Worm (Caenorhabditis elegans) whole organism, young adult: Measurements from ENCODE around the gene srz-54.
A peak's percentile ranks its signal among the peaks of the same experiment; 100 is the strongest.

Experiments
- B0035.1 ChIP-seq: sonication (generic microtip); optimal IDR thresholded peaks from 2 replicates; lab custom pipeline; 2016; ENCODE audit warnings: missing genetic modification characterization, mild to moderate bottlenecking, missing compliant biosample characterization, missing genotype, missing genetic modification reagents
- D2030.7 ChIP-seq: fragments of 200-800 bp; sonication (Bioruptor generic); IDR thresholded peaks from 2 replicates; pipeline ENCODE4 v1.3.6; 2022; ENCODE audit warnings: missing genetic modification reagents, missing genetic modification characterization, missing compliant biosample characterization
- Y56A3A.18 ChIP-seq: fragments of 200-800 bp; sonication (Bioruptor generic); IDR thresholded peaks from 2 replicates; pipeline ENCODE4 v1.3.6; 2022; ENCODE audit warnings: missing genetic modification reagents, missing genetic modification characterization, missing compliant biosample characterization
- ZK185.1 ChIP-seq: sonication (generic microtip); optimal IDR thresholded peaks from 2 replicates; lab custom pipeline; 2016; ENCODE audit warnings: mild to moderate bottlenecking, missing genetic modification characterization, missing compliant biosample characterization; ENCODE audit not compliant: poor library complexity, severe bottlenecking
- akir-1 ChIP-seq: fragments of 200-800 bp; sonication (Bioruptor generic); optimal IDR thresholded peaks from 2 replicates; lab custom pipeline; 2018; ENCODE audit warnings: mild to moderate bottlenecking, missing genetic modification characterization, moderate library complexity, missing compliant biosample characterization
- athp-1 ChIP-seq: sonication (generic microtip); optimal IDR thresholded peaks from 2 replicates; lab custom pipeline; 2017; ENCODE audit warnings: mild to moderate bottlenecking, missing genetic modification characterization, missing compliant biosample characterization
- attf-3 ChIP-seq: fragments of 200-800 bp; sonication (Bioruptor generic); conservative IDR thresholded peaks from 2 replicates; pipeline ENCODE4 v1.3.6; 2022; ENCODE audit warnings: missing genetic modification reagents, missing genetic modification characterization, missing compliant biosample characterization
- cebp-1 ChIP-seq, 2 experiments: fragments of 200-800 bp in 1 of 2; sonication (Bioruptor generic) in 1 of 2; sonication (generic microtip) in 1 of 2; IDR thresholded peaks in 1 of 2; optimal IDR thresholded peaks in 1 of 2; 2 replicates each; pipeline versions ENCODE4 v1.3.6 to Lab custom; 2017 to 2022; ENCODE audit warnings: missing compliant biosample characterization in 2 of 2, missing genetic modification characterization in 2 of 2, mild to moderate bottlenecking in 1 of 2, missing genetic modification reagents in 1 of 2, moderate library complexity in 1 of 2
- ceh-100 ChIP-seq: fragments of 200-800 bp; sonication (Bioruptor generic); IDR thresholded peaks from 2 replicates; pipeline ENCODE4 v1.3.6; 2022; ENCODE audit warnings: missing genetic modification reagents, missing genetic modification characterization, missing compliant biosample characterization
- ceh-27 ChIP-seq: fragments of 200-800 bp; sonication (Bioruptor generic); optimal IDR thresholded peaks from 2 replicates; lab custom pipeline; 2018; ENCODE audit warnings: mild to moderate bottlenecking, missing genetic modification characterization, moderate library complexity, missing compliant biosample characterization
- ceh-58 ChIP-seq: fragments of 200-800 bp; sonication (Bioruptor generic); IDR thresholded peaks from 2 replicates; pipeline ENCODE4 v1.3.6; 2022; ENCODE audit warnings: missing genetic modification characterization, missing compliant biosample characterization
- ceh-91 ChIP-seq: fragments of 200-800 bp; sonication (Bioruptor generic); IDR thresholded peaks from 2 replicates; pipeline ENCODE4 v1.3.6; 2022; ENCODE audit warnings: missing genetic modification reagents, missing genetic modification characterization, missing compliant biosample characterization
- dox-1 ChIP-seq: fragments of 200-800 bp; sonication (Bioruptor generic); IDR thresholded peaks from 2 replicates; pipeline ENCODE4 v1.3.6; 2022; ENCODE audit warnings: missing genetic modification reagents, missing genetic modification characterization, missing compliant biosample characterization
- fkh-3 ChIP-seq: sonication (generic microtip); optimal IDR thresholded peaks from 2 replicates; lab custom pipeline; 2016; ENCODE audit warnings: mild to moderate bottlenecking, missing genetic modification characterization, missing compliant biosample characterization
- hlh-26 ChIP-seq: fragments of 200-800 bp; sonication (Bioruptor generic); conservative IDR thresholded peaks from 2 replicates; pipeline ENCODE4 v1.3.6; 2022; ENCODE audit warnings: missing genetic modification reagents, missing genetic modification characterization, missing compliant biosample characterization
- hrde-1 ChIP-seq: sonication (generic microtip); optimal IDR thresholded peaks from 2 replicates; lab custom pipeline; 2016; ENCODE audit warnings: missing genetic modification characterization, mild to moderate bottlenecking, missing compliant biosample characterization, moderate library complexity, missing genotype, missing genetic modification reagents, borderline replicate concordance
- lag-1 ChIP-seq: fragments of 200-800 bp; sonication (Bioruptor generic); IDR thresholded peaks from 2 replicates; pipeline ENCODE4 v1.3.6; 2022; ENCODE audit warnings: missing genetic modification reagents, missing genetic modification characterization, missing compliant biosample characterization
- lin-35 ChIP-seq, 3 experiments: fragments of 150-350 bp in 2 of 3; sonication (generic microtip) in 1 of 3; optimal IDR thresholded peaks; 2 replicates each; lab custom pipeline; 2014 to 2018; ENCODE audit warnings: missing biosample characterization in 3 of 3, missing genetic modification characterization in 3 of 3, missing genetic modification reagents in 3 of 3
- lsl-1 ChIP-seq: fragments of 200-800 bp; sonication (Bioruptor generic); optimal IDR thresholded peaks from 2 replicates; lab custom pipeline; 2018; ENCODE audit warnings: mild to moderate bottlenecking, missing genetic modification characterization, moderate library complexity, missing compliant biosample characterization
- madf-10 ChIP-seq: sonication (generic microtip); optimal IDR thresholded peaks from 2 replicates; lab custom pipeline; 2016; ENCODE audit warnings: mild to moderate bottlenecking, missing genetic modification characterization, missing compliant biosample characterization
- madf-3 ChIP-seq: fragments of 200-800 bp; sonication (Bioruptor generic); IDR thresholded peaks from 2 replicates; pipeline ENCODE4 v1.3.6; 2022; ENCODE audit warnings: missing genetic modification reagents, missing genetic modification characterization, missing compliant biosample characterization
- madf-6 ChIP-seq: fragments of 200-800 bp; sonication (Bioruptor generic); IDR thresholded peaks from 2 replicates; pipeline ENCODE4 v1.3.6; 2022; ENCODE audit warnings: missing genetic modification reagents, missing genetic modification characterization, missing compliant biosample characterization
- mcd-1 ChIP-seq: fragments of 200-800 bp; sonication (Bioruptor generic); IDR thresholded peaks from 2 replicates; pipeline ENCODE4 v1.3.6; 2022; ENCODE audit warnings: missing genetic modification reagents, missing genetic modification characterization, missing compliant biosample characterization
- mes-4 ChIP-seq: sonication (generic microtip); optimal IDR thresholded peaks from 2 replicates; lab custom pipeline; 2016; ENCODE audit warnings: missing genotype, missing genetic modification characterization, missing compliant biosample characterization
- nfya-1 ChIP-seq: sonication (generic microtip); optimal IDR thresholded peaks from 2 replicates; lab custom pipeline; 2017; ENCODE audit warnings: antibody characterized with exemption, missing compliant biosample characterization, missing genetic modification characterization, borderline replicate concordance; ENCODE audit not compliant: insufficient read depth
- nfya-2 ChIP-seq: fragments of 200-800 bp; sonication (Bioruptor generic); IDR thresholded peaks from 2 replicates; pipeline ENCODE4 v1.3.6; 2022; ENCODE audit warnings: missing genetic modification reagents, missing genetic modification characterization, missing compliant biosample characterization
- nhr-90 ChIP-seq: sonication (generic microtip); optimal IDR thresholded peaks from 2 replicates; lab custom pipeline; 2016; ENCODE audit warnings: missing genotype, mild to moderate bottlenecking, missing genetic modification characterization, missing compliant biosample characterization
- rpc-1 ChIP-seq, 2 experiments: fragments of 150-350 bp in 1 of 2; sonication (generic microtip) in 1 of 2; optimal IDR thresholded peaks; 2 replicates each; lab custom pipeline; 2014 to 2018; ENCODE audit warnings: missing biosample characterization in 1 of 2, missing genetic modification characterization in 1 of 2, missing genetic modification reagents in 1 of 2, missing genotype in 1 of 2
- snpc-1.1 ChIP-seq: sonication (generic microtip); optimal IDR thresholded peaks from 2 replicates; lab custom pipeline; 2017; ENCODE audit warnings: missing genetic modification characterization, mild to moderate bottlenecking, missing compliant biosample characterization, antibody characterized with exemption, moderate library complexity, missing genotype, missing genetic modification reagents; ENCODE audit not compliant: insufficient read depth
- snpc-1.3 ChIP-seq: sonication (generic microtip); optimal IDR thresholded peaks from 2 replicates; lab custom pipeline; 2017; ENCODE audit warnings: missing genetic modification characterization, mild to moderate bottlenecking, missing compliant biosample characterization, antibody characterized with exemption, moderate library complexity, missing genotype, missing genetic modification reagents; ENCODE audit not compliant: insufficient read depth
- tbx-9 ChIP-seq: sonication (generic microtip); optimal IDR thresholded peaks from 2 replicates; lab custom pipeline; 2016; ENCODE audit warnings: borderline replicate concordance, missing genetic modification characterization, inconsistent platforms, missing compliant biosample characterization
- zfh-2 ChIP-seq: fragments of 200-800 bp; sonication (Bioruptor generic); conservative IDR thresholded peaks from 2 replicates; pipeline ENCODE4 v1.3.6; 2022; ENCODE audit warnings: missing genetic modification reagents, missing genetic modification characterization, missing compliant biosample characterization
- ztf-18 ChIP-seq: sonication (generic microtip); optimal IDR thresholded peaks from 2 replicates; lab custom pipeline; 2016; ENCODE audit warnings: missing genotype, mild to moderate bottlenecking, missing genetic modification characterization, missing compliant biosample characterization
- ztf-25 ChIP-seq: fragments of 200-800 bp; sonication (Bioruptor generic); IDR thresholded peaks from 2 replicates; pipeline ENCODE4 v1.3.6; 2022; ENCODE audit warnings: missing genetic modification reagents, missing genetic modification characterization, missing compliant biosample characterization

The srz-54 gene

DNA sequence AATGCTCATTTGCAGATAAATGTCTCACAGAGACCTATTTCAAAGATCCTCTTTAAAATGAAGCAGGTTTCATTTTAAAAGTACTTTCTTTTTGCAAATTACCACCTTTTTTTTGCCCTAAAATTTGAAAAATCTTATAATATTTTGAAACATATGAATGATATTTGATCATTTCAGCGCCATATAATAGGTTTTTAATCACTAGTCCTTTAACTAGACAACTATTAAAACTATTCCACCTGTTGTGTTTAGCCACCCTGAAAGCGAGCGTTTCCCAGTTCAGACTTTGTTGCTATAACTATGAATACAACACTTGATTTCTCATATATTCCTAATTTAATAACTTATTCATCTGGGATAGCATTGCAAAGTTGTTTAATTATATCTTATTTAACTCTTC lies 11.3 kb downstream of the srz-54 start, which contains the start of gene srz-95:
Gene srz-95, plus strand, starts transcription at position 301 of the 400 bp plus-strand sequence.
- no peak for TF ChIP-seq rpc-1 (optimal IDR thresholded peaks at IDR 0.05; lab: Kevin White, UChicago)
- TF ChIP-seq rpc-1 (tag; optimal IDR thresholded peaks at IDR 0.05; lab: Kevin White, UChicago): no peak
- TF ChIP-seq snpc-1.1: no peak
- no peak for TF ChIP-seq lsl-1
- TF ChIP-seq Y56A3A.18: no peak
- no peak for TF ChIP-seq ztf-25 (GFP tag; lab: Robert Waterston, UW)
- TF ChIP-seq lag-1: no peak
- no peak for TF ChIP-seq nhr-90 (tag; lab: Kevin White, UChicago)
- no peak for TF ChIP-seq hrde-1 (tag; lab: Kevin White, UChicago)
- no peak for TF ChIP-seq mcd-1 (GFP tag; lab: Robert Waterston, UW)
- no peak for TF ChIP-seq B0035.1 (tag; lab: Kevin White, UChicago)
- TF ChIP-seq fkh-3 (tag; lab: Kevin White, UChicago): no peak
- TF ChIP-seq ZK185.1 (tag; lab: Kevin White, UChicago): no peak
- no peak for TF ChIP-seq ceh-91
- TF ChIP-seq madf-10 (tag; lab: Kevin White, UChicago): no peak
- TF ChIP-seq tbx-9 (tag; lab: Kevin White, UChicago): no peak
- TF ChIP-seq ceh-27 (GFP tag; lab: Kevin White, UChicago): no peak

DNA sequence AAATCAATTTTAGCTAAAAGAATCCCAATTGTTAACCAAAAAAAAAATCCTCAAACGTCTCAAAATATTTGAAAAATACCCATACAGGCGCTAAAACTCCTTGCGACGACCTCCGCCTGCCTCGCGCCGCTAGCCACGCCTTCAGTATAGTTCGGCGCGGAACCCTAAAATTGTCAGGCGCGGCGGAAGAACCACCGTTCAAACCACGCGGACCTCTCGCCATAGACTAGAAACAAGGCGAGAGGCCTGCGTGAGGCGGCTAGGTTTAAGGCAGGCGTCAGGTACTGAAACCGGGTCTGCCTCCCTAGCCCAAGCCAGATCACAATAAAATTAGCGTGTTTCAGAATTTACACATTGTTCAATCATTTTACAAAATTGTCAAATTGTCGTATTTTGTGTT lies 11.9 kb downstream of the srz-54 start:
- TF ChIP-seq snpc-1.3 (tag; lab: Kevin White, UChicago) (no peak), zfh-2 (GFP tag; lab: Robert Waterston, UW) (peak; percentile 67), akir-1 (GFP tag; lab: Kevin White, UChicago) (no peak), ceh-27 (GFP tag; lab: Kevin White, UChicago) (no peak), nfya-2 (GFP tag; lab: Robert Waterston, UW) (no peak), tbx-9 (tag; lab: Kevin White, UChicago) (no peak), ceh-58 (GFP tag; lab: Robert Waterston, UW) (no peak)
- TF ChIP-seq, all 124 proteins: peak for 1

DNA sequence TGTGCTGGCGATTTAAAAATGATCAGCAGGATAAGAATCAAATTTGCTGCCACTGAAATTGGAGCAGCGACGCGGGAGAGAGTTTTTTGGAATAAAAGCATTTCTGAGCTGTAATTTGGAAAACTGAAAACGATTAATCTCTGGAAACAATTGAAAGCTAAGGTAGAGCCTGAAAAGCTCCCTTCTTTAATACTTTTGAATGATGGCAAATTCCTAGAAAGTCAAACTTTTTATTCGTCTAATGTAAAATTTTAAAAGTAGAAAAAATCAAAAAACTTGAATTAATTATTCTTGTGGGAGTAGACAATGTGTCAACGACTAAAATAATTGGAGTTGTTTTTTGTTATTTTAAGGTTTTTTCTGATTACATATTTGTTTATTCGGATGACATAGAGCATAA lies 19.7 kb downstream of the srz-54 start, which contains the start of gene str-217:
Gene str-217, minus strand, starts transcription at position 101 of the 400 bp plus-strand sequence.
- no peak for TF ChIP-seq cebp-1 (GFP tag; IDR thresholded peaks at IDR 0.05; lab: Robert Waterston, UW)
- no peak for TF ChIP-seq cebp-1 (tag; optimal IDR thresholded peaks at IDR 0.05; lab: Kevin White, UChicago)
- TF ChIP-seq nfya-1: no peak
- no peak for TF ChIP-seq akir-1 (GFP tag; lab: Kevin White, UChicago)
- TF ChIP-seq hlh-26 (GFP tag; lab: Robert Waterston, UW): no peak
- TF ChIP-seq D2030.7 (GFP tag; lab: Robert Waterston, UW): no peak
- no peak for TF ChIP-seq athp-1 (tag; lab: Kevin White, UChicago)
- no peak for TF ChIP-seq attf-3 (GFP tag; lab: Robert Waterston, UW)
- TF ChIP-seq ceh-100 (GFP tag; lab: Robert Waterston, UW): no peak
- no peak for TF ChIP-seq dox-1 (GFP tag; lab: Robert Waterston, UW)
- TF ChIP-seq Y56A3A.18: no peak
- TF ChIP-seq mes-4 (tag; lab: Kevin White, UChicago): no peak
- TF ChIP-seq ztf-18 (tag; lab: Kevin White, UChicago): no peak
- no peak for TF ChIP-seq madf-6 (GFP tag; lab: Robert Waterston, UW)
- no peak for TF ChIP-seq lin-35 (GFP tag; optimal IDR thresholded peaks at IDR 0.05; lab: Kevin White, UChicago)
- no peak for TF ChIP-seq madf-3 (GFP tag; lab: Robert Waterston, UW)
- TF ChIP-seq hrde-1 (tag; lab: Kevin White, UChicago): no peak
- TF ChIP-seq, all 124 proteins: peak for 0
